Worm (Caenorhabditis elegans): ENCODE results near the gene fbxb-18.

fbxb-18 gene

DNA sequence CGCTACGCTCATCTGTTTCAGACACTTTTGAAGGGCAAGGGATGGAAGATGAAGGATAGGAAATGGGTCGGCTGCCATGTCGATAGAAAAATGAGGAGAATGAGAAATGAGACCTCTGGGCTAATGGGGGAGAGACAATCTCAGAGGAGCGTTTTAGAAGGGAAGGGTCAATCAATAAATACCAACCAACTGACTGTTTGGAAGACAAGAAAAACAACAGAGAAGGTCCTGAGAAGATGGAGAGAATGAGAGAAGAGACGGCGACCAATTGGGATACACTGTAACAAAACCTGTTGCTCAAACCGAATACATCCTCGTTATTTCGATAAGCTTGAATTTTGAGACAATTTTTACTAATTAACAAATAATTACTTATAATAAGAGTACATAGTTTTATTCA lies 35.3 kb downstream of the fbxb-18 start, which contains the start of gene fbxb-15:
fbxb-15 (minus strand) TSS at position 101 of the 400 bp plus-strand sequence.
- TF ChIP-seq lir-3 (tag; optimal IDR thresholded peaks at IDR 0.05; ENCODE audit: poor library complexity) = no peak
- no peak for TF ChIP-seq nhr-237 (tag; optimal IDR thresholded peaks at IDR 0.05)
- TF ChIP-seq xbp-1 (tag; optimal IDR thresholded peaks at IDR 0.05) = no peak
- TF ChIP-seq nhr-76 (tag; optimal IDR thresholded peaks at IDR 0.05) = no peak
- no peak for TF ChIP-seq ceh-88 (GFP tag; IDR thresholded peaks at IDR 0.05)
- TF ChIP-seq nhr-85 (tag) = no peak
- no peak for TF ChIP-seq swsn-7 (tag; optimal IDR thresholded peaks at IDR 0.05)

DNA sequence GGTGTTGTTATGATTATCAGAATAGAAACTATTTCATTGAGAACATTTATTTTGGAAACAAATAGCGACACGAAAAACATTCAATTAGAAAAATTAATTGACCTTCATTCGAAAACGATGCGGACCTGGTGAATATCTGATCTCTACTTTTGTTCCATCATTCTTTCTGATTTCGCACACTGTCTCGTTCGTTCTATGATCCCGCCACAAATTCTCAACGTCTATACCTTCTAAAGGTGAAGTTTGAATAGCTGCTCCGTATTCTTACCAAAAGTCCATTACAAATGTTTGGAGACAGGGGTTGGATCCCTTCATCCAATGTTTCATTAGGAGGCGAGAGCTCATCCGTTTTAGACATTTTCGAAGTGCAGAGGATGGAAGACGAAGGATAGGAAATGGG lies 36.9 kb downstream of the fbxb-18 start, which contains the start of gene fbxb-16:
fbxb-16 (minus strand) TSS at position 101 of the 400 bp plus-strand sequence.
- TF ChIP-seq C16A3.4 (tag; optimal IDR thresholded peaks at IDR 0.05) = no peak
- no peak for TF ChIP-seq C34B4.2 (tag; optimal IDR thresholded peaks at IDR 0.05)
- no peak for TF ChIP-seq efl-1 (optimal IDR thresholded peaks at IDR 0.05)
- no peak for TF ChIP-seq efl-1 (GFP tag; optimal IDR thresholded peaks at IDR 0.05 in 1 of 2)
- TF ChIP-seq lir-3 (tag; optimal IDR thresholded peaks at IDR 0.05; ENCODE audit: poor library complexity) = no peak
- no peak for TF ChIP-seq pqm-1 (tag; optimal IDR thresholded peaks at IDR 0.05)
- TF ChIP-seq nhr-76 (tag; optimal IDR thresholded peaks at IDR 0.05) = no peak
- TF ChIP-seq fos-1 (tag; optimal IDR thresholded peaks at IDR 0.05) = no peak
- TF ChIP-seq swsn-7 (tag; optimal IDR thresholded peaks at IDR 0.05) = no peak
- no peak for TF ChIP-seq nhr-28 (tag; optimal IDR thresholded peaks at IDR 0.05)
- no peak for TF ChIP-seq ceh-82 (tag; optimal IDR thresholded peaks at IDR 0.05)
- TF ChIP-seq Y116A8C.19 (tag; optimal IDR thresholded peaks at IDR 0.05; ENCODE audit: borderline replicate concordance) = no peak
- TF ChIP-seq sup-37 (GFP tag; optimal IDR thresholded peaks at IDR 0.05) = no peak
- no peak for TF ChIP-seq irx-1 (tag; optimal IDR thresholded peaks at IDR 0.05)
- no peak for TF ChIP-seq elt-2 (tag; optimal IDR thresholded peaks at IDR 0.05)
- no peak for TF ChIP-seq F16B12.6 (tag; optimal IDR thresholded peaks at IDR 0.05)
- no peak for TF ChIP-seq unc-130 (tag; optimal IDR thresholded peaks at IDR 0.05)
- TF ChIP-seq dpl-1 (GFP tag; optimal IDR thresholded peaks at IDR 0.05) = no peak

DNA sequence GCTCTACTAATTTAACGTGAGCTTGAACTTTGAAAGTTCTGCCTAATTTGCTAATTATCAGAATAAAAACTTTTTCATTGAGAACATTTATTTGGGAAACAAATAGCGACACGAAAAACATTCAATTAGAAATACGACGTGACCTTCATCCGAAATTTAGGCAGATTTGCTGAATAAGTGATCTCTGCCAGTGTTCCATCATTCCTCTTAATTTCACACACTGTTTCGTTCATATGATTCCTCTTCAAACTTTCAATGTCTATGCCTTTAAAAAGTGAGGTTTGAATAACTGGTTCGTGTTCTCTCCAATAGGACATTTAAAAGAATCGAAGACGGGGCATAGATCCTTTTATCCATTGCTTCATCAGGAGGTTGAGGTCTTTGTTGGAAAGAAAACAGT lies 38.2 kb downstream of the fbxb-18 start, which contains the start of gene fbxb-20:
fbxb-20 (minus strand) TSS at position 101 of the 400 bp plus-strand sequence.
- no peak for TF ChIP-seq ceh-82 (tag; optimal IDR thresholded peaks at IDR 0.05)
- TF ChIP-seq isw-1 (GFP tag; IDR thresholded peaks at IDR 0.05) = no peak
- no peak for TF ChIP-seq unc-62 (GFP tag; optimal IDR thresholded peaks at IDR 0.05)
- TF ChIP-seq zag-1 (tag; optimal IDR thresholded peaks at IDR 0.05) = no peak
- TF ChIP-seq lir-3 (tag; optimal IDR thresholded peaks at IDR 0.05; ENCODE audit: poor library complexity) = no peak
- no peak for TF ChIP-seq nhr-19 (GFP tag; conservative IDR thresholded peaks at IDR 0.05)
- TF ChIP-seq snpc-4 (tag; optimal IDR thresholded peaks at IDR 0.05) = no peak
- no peak for TF ChIP-seq ceh-88 (GFP tag; IDR thresholded peaks at IDR 0.05)
- no peak for TF ChIP-seq nhr-76 (tag; optimal IDR thresholded peaks at IDR 0.05)
- TF ChIP-seq ces-1 (GFP tag; optimal IDR thresholded peaks at IDR 0.05) = no peak
- no peak for TF ChIP-seq efl-3 (GFP tag; optimal IDR thresholded peaks at IDR 0.05)
- TF ChIP-seq nhr-237 (tag; optimal IDR thresholded peaks at IDR 0.05) = no peak
- no peak for TF ChIP-seq pqm-1 (tag; optimal IDR thresholded peaks at IDR 0.05)
- TF ChIP-seq fkh-8 (tag; optimal IDR thresholded peaks at IDR 0.05) = no peak

DNA sequence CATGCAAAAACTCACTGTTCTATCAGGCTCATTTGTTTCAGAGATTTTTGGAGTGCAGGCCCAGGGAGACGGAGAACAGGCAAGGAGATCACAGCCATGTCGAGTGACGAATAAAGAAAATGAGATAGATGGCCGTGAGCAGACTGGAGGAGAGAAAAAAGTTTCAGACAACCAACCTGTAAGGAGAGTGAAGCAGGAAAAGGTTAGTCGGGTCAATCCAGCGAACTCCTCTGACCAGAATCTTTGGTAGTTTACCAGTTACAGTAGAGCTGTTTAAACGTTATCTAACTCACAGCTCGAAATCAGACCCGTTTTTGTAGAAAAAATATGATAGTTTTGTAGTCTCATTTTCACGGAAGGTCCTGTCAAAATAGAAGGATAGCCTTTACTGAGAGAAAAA lies 39.9 kb downstream of the fbxb-18 start, which contains the start of gene fbxb-21:
fbxb-21 (minus strand) TSS at position 101 of the 400 bp plus-strand sequence.
- TF ChIP-seq lin-35 (GFP tag; optimal IDR thresholded peaks at IDR 0.05) (no peak), aha-1 (tag; optimal IDR thresholded peaks at IDR 0.05) (no peak), elt-3 (tag; optimal IDR thresholded peaks at IDR 0.05) (no peak)

- TF ChIP-seq snpc-4 (tag; optimal IDR thresholded peaks at IDR 0.05) = no peak
- no peak for TF ChIP-seq ceh-63 (GFP tag; optimal IDR thresholded peaks at IDR 0.05)
- no peak for TF ChIP-seq nhr-28 (tag; optimal IDR thresholded peaks at IDR 0.05)
- no peak for TF ChIP-seq nhr-77 (tag; optimal IDR thresholded peaks at IDR 0.05)
- TF ChIP-seq ces-1 (GFP tag; optimal IDR thresholded peaks at IDR 0.05) = no peak
- no peak for TF ChIP-seq isw-1 (GFP tag; IDR thresholded peaks at IDR 0.05)
- TF ChIP-seq elt-2 (tag; optimal IDR thresholded peaks at IDR 0.05) = no peak
- no peak for TF ChIP-seq nhr-90 (tag; optimal IDR thresholded peaks at IDR 0.05; ENCODE audit: poor library complexity)
- no peak for TF ChIP-seq lin-15B (tag; optimal IDR thresholded peaks at IDR 0.05)
- TF ChIP-seq nhr-19 (GFP tag; conservative IDR thresholded peaks at IDR 0.05) = no peak
- no peak for TF ChIP-seq ets-5 (GFP tag; IDR thresholded peaks at IDR 0.05)
- TF ChIP-seq xbp-1 (tag; optimal IDR thresholded peaks at IDR 0.05) = no peak
- no peak for TF ChIP-seq swsn-7 (tag; optimal IDR thresholded peaks at IDR 0.05)
- no peak for TF ChIP-seq lin-13 (GFP tag; optimal IDR thresholded peaks at IDR 0.05)
These were observed 42.5 kb downstream of the fbxb-18 start, which contains the start of gene ZC204.17 for ce11 chrII:1646199-1646598. TSS of gene ZC204.17 (minus strand) at chrII:1646299.
